Fruit fly (Drosophila melanogaster): Measurements from ENCODE around the gene CG34011.

DNA sequence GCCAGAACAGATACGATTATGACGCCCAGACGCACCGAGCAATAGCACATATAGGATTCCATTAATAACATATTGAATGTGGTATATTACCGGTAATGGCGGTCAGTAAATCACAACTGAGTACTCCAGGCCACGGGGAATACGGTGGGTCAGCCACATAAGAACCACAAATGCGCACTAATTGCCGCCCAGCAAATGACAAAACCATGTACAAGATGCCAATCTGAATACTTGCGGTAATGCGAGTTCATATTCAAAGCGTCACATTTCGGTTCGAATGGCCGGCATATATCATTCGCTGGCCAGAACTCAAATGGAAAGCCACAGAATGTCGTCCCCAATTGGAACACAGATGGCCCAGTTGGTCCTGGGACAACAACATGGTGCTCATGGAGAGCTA lies at the start of gene CG34011, which contains the start of gene CG14007:
- no peak for TF ChIP-seq so (GFP tag; IDR thresholded peaks at IDR 0.05)
- no peak for TF ChIP-seq ci (GFP tag; IDR thresholded peaks at IDR 0.05)
- no peak for TF ChIP-seq toy (GFP tag; IDR thresholded peaks at IDR 0.05)
- TF ChIP-seq sd (tag; optimal IDR thresholded peaks at IDR 0.05), result no peak
- TF ChIP-seq onecut (GFP tag; IDR thresholded peaks at IDR 0.05), result no peak
- TF ChIP-seq CG11247 (GFP tag; IDR thresholded peaks at IDR 0.05), result no peak
- no peak for TF ChIP-seq Med (GFP tag)
- TF ChIP-seq Dref (GFP tag; IDR thresholded peaks at IDR 0.05), result no peak
- TF ChIP-seq MTF-1 (GFP tag; optimal IDR thresholded peaks at IDR 0.05; ENCODE audit: borderline replicate concordance), result no peak
